Fruit fly (Drosophila melanogaster): Measurements from ENCODE around the gene sowi.

DNA sequence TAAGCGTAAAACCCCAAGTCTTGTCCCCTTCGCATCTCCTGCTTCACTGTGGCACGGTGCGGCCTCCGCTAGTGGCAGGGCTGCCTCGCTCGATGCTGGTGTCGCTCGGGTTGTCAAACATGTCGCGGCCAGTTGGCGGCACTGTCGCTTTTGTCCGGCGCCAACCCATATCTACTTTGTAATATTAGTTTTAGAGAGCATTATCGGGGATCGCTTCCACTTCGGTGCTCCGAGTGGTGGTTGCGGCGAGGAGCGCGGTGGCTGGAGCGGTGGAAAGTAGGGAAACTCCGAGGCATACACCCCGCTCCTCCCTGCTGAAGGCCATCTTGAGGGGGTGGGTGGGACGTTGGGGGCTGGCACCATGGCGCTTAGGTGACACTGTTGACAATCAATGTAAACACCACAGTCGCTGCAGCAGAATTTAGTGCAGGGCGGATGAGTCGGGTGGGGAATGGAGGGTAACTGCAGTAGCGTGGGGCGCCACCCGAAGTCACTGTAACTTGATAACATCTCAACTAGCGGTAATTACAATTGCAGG is 37.5 kb upstream of the sowi start:
- TF ChIP-seq cyc (GFP tag; optimal IDR thresholded peaks at IDR 0.05): no peak
- TF ChIP-seq CG3919 (GFP tag; optimal IDR thresholded peaks at IDR 0.05): no peak
- peak; percentile 50 for TF ChIP-seq dsx (GFP tag; optimal IDR thresholded peaks at IDR 0.05; ENCODE audit: poor library complexity, severe bottlenecking)
- no peak for TF ChIP-seq CG6808 (GFP tag; optimal IDR thresholded peaks at IDR 0.05)
- TF ChIP-seq fd59A (GFP tag; optimal IDR thresholded peaks at IDR 0.05): no peak
- TF ChIP-seq CG6163 (GFP tag; IDR thresholded peaks at IDR 0.05): no peak
- no peak for TF ChIP-seq CG3032 (tag; optimal IDR thresholded peaks at IDR 0.05)
- TF ChIP-seq Hr38 (GFP tag; optimal IDR thresholded peaks at IDR 0.05): no peak

All from whole organism, prepupa.